Fruit fly (Drosophila melanogaster) whole organism, prepupa: ENCODE results near the gene Cnb.

Source experiments
- CG6276 ChIP-seq: fragments of 200-800 bp; sonication (Bioruptor generic); optimal IDR thresholded peaks from 2 replicates; lab custom pipeline; 2017; ENCODE audit warnings: missing biosample characterization, mild to moderate bottlenecking, missing genetic modification characterization
- CG6792 ChIP-seq: fragments of 200-800 bp; sonication (Bioruptor generic); optimal IDR thresholded peaks from 3 replicates; lab custom pipeline; 2016; ENCODE audit warnings: missing biosample characterization, missing genetic modification characterization
- Ets21C ChIP-seq: fragments of 200-800 bp; sonication (Bioruptor generic); optimal IDR thresholded peaks from 3 replicates; lab custom pipeline; 2016; ENCODE audit warnings: missing biosample characterization, missing genetic modification characterization
- Gug ChIP-seq: fragments of 200-800 bp; sonication (Bioruptor generic); IDR thresholded peaks from 2 replicates; pipeline ENCODE4 v1.3.6; 2022; ENCODE audit warnings: missing biosample characterization, missing genetic modification characterization
- Sox102F ChIP-seq: fragments of 200-800 bp; sonication (Bioruptor generic); optimal IDR thresholded peaks from 2 replicates; lab custom pipeline; 2016; ENCODE audit warnings: missing biosample characterization, mild to moderate bottlenecking, missing genetic modification characterization
- eg ChIP-seq: fragments of 200-800 bp; sonication (Bioruptor generic); IDR thresholded peaks from 3 replicates; pipeline ENCODE4 v1.3.6; 2022; ENCODE audit warnings: missing biosample characterization, missing genetic modification characterization
- spab ChIP-seq: fragments of 200-800 bp; sonication (Bioruptor generic); optimal IDR thresholded peaks from 2 replicates; lab custom pipeline; 2017; ENCODE audit warnings: missing biosample characterization, mild to moderate bottlenecking, missing genetic modification characterization, missing genetic modification reagents

DNA sequence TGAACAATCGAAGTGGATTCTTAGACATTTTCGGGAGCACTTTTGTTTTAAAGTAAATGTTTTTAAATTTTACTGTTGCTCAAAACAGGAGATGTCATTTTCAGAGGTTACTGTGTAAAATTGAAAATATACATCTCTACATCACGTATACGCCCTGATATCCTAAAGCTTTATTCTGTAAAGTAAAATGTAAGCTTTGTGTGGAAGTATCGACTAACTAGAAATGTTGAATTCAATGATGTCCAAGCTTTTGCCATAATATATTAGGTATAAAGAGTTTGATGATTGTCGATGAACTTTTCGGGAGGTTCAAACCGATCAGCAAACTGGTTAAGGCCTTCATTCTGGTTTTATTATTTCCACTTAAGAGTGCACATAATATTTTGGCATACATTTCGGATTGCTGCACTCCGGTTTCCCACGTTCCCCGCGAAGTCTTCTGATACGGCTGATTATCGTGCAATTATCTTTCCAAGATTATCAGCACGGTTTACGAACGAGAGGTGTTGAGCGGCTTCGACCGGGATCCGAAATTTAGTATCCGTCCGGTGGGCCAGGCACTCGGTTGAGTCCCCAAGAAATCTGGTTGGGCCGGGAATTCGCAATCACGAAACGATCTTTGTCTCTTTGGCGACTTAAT is 23.9 kb downstream of the Cnb start, which contains the start of the genes CG11815 and acs:
- TF ChIP-seq Gug (no peak), CG6276 (GFP tag; lab: Kevin White, UChicago) (no peak), CG6792 (GFP tag; lab: Kevin White, UChicago) (no peak), Sox102F (no peak), eg (no peak), Ets21C (no peak), spab (no peak)
